Worm (Caenorhabditis elegans): Measurements from ENCODE around the gene K04C2.3.

K04C2.3 gene

DNA sequence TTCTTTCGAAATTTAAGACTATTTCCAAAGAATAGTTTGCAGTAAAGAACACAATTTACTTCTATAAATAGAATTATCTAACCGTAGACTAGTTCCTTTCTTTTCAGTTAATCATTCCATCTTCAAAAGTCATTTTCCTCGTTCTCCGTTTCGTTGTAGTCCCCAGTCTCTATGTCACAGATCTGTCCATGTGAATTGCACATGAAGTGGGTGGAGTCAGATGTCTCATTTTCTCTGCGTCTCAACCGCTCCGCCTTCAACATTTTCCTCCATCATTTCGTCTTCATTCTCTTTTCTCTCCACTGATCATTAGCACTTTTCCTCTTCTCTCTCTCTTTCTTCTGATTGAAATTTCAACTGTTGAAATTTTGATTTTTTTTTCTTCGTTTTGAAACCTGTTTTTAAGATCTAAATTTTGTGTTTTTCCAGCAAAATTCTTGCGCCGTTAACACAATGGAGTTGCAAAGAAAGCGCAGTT, 24.7 kb downstream of the K04C2.3 start, which contains the start of gene T07E3.4 (continued):
- TF ChIP-seq nhr-237 (tag; optimal IDR thresholded peaks at IDR 0.05) (no peak), ztf-11 (tag; optimal IDR thresholded peaks at IDR 0.05) (no peak), ceh-82 (tag; optimal IDR thresholded peaks at IDR 0.05) (no peak), elt-3 (tag; optimal IDR thresholded peaks at IDR 0.05) (no peak), zag-1 (tag; optimal IDR thresholded peaks at IDR 0.05) (no peak)

DNA sequence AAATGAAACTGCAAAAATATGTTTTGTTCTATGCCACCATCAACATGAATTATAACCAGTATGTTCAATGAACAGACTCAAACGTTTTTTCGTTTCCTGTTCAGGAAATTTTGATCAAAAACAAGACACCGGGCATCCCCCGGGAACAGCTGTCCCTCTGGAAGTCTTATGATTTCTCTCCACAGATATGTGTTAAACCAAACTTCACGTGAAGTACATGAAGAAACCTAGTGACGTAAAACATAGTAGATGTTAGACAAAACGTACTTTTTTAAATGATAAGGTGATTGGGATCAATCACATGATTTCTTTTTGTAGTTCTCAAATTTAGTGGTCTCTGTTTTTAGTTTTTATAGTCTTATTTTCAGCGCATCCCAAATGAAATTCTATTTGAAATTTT, 25.6 kb downstream of the K04C2.3 start:
- TF ChIP-seq C34F6.9 (tag; optimal IDR thresholded peaks at IDR 0.05) (peak; percentile 41), crh-2 (tag; optimal IDR thresholded peaks at IDR 0.05) (peak; percentile 67), peb-1 (tag; optimal IDR thresholded peaks at IDR 0.05) (no peak), dmd-4 (tag; optimal IDR thresholded peaks at IDR 0.05) (no peak), nhr-129 (tag; optimal IDR thresholded peaks at IDR 0.05) (peak; percentile 67), F13H6.1 (tag; optimal IDR thresholded peaks at IDR 0.05) (peak; percentile 47), nhr-25 (tag; optimal IDR thresholded peaks at IDR 0.05) (peak; percentile 38), lin-11 (tag; optimal IDR thresholded peaks at IDR 0.05) (no peak), nhr-21 (tag; optimal IDR thresholded peaks at IDR 0.05) (peak; percentile 79), fos-1 (tag; optimal IDR thresholded peaks at IDR 0.05) (no peak), sma-3 (GFP tag; optimal IDR thresholded peaks at IDR 0.05) (peak; percentile 76), ama-1 (optimal IDR thresholded peaks at IDR 0.05) (peak; percentile 20), sma-9 (GFP tag; optimal IDR thresholded peaks at IDR 0.05) (peak; percentile 91), sma-9 (tag; optimal IDR thresholded peaks at IDR 0.05) (no peak), gmeb-1 (tag; optimal IDR thresholded peaks at IDR 0.05) (peak; percentile 57), ceh-16 (tag; optimal IDR thresholded peaks at IDR 0.05) (no peak), lsy-2 (tag; optimal IDR thresholded peaks at IDR 0.05) (peak in 1 of 2 experiments; percentile 68), elt-3 (tag; optimal IDR thresholded peaks at IDR 0.05) (no peak), nhr-237 (tag; optimal IDR thresholded peaks at IDR 0.05) (no peak), mbf-1 (tag; optimal IDR thresholded peaks at IDR 0.05) (no peak), nhr-11 (tag; optimal IDR thresholded peaks at IDR 0.05) (no peak), mab-5 (tag; optimal IDR thresholded peaks at IDR 0.05) (no peak), ceh-82 (tag; optimal IDR thresholded peaks at IDR 0.05) (no peak)

DNA sequence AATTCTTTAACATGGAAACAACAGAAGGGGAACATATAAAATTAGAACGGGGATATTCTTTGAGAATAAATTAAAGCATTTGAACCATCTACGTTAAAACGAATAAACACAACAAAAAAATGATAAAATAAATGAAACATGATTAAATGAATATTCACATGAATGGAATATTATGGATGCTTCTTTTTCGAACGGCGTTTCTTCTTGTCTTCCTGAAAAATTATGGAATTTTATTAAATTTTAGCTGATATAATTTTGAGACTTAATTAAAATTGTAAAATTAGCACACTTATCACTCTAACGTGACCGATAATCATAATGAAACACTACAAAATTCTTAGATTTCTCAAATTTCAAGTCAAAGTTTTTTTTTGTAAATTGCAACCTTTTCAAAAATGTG, 27.7 kb downstream of the K04C2.3 start:
- TF ChIP-seq aly-2 (tag; optimal IDR thresholded peaks at IDR 0.05) (no peak), nhr-21 (tag; optimal IDR thresholded peaks at IDR 0.05) (no peak), nhr-10 (tag; optimal IDR thresholded peaks at IDR 0.05) (no peak), mab-5 (tag; optimal IDR thresholded peaks at IDR 0.05) (no peak), sma-9 (GFP tag; optimal IDR thresholded peaks at IDR 0.05) (no peak), sma-9 (tag; optimal IDR thresholded peaks at IDR 0.05) (no peak)

DNA sequence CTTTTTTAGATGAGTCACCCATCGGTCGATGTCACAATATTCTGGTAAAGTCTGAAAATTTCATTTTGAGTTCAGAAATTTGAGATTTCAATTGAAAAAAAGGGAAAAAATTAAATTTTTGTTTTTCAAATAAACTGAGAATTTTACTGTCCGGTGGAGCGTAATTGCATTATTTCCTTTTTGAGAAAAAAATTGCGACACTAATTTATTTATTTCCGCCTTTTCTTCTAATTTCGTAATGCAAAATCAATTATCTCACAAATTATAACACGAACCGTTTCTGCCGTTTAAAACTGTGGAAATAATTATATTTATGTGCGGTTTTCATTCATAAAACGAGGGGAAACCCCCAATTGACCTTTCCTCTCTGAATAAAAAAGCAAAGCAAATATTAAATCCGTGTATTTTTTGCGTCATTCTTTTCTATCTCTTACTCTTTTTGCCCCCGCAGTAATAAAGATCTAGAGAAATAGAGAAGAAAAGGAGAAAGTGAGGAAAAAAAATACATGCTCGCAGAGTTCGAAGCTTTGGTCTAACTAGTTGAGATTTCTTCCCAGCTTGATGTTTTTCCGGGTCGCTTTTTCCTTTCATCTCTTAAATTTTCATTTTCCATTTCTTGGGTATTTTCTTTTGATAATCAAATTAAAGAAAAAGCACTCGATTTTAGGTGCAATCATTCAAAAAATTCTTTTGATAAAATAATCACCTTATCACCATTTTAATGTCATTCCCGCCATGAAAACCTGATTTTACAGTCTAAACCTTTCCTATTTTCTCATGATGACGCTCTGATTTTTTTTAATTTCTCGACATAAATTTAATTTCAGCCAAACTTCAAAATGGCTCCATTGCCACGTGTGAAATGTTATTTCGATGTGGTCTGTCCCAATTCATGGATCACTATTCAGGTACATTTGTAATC, 30.4 kb downstream of the K04C2.3 start, which contains the start of the genes brc-2 and T07E3.3:
brc-2 (minus strand) TSS at position 51 of the 922 bp plus-strand sequence.
T07E3.3 (plus strand) TSS at position 822 of the 922 bp plus-strand sequence.
- TF ChIP-seq fos-1 (tag; optimal IDR thresholded peaks at IDR 0.05) = peak; percentile 65
- peak; percentile 2 for TF ChIP-seq sma-9 (GFP tag; optimal IDR thresholded peaks at IDR 0.05)
- TF ChIP-seq sma-9 (tag; optimal IDR thresholded peaks at IDR 0.05) = no peak
- TF ChIP-seq nhr-21 (tag; optimal IDR thresholded peaks at IDR 0.05) = no peak
- no peak for TF ChIP-seq ZK546.5 (tag; optimal IDR thresholded peaks at IDR 0.05)
- peak; percentile 13 for TF ChIP-seq unc-55 (GFP tag; optimal IDR thresholded peaks at IDR 0.05)
- TF ChIP-seq nhr-77 (tag; optimal IDR thresholded peaks at IDR 0.05) = no peak
- TF ChIP-seq C34F6.9 (tag; optimal IDR thresholded peaks at IDR 0.05) = peak; percentile 52
- peak; percentile 2 for TF ChIP-seq nhr-129 (tag; optimal IDR thresholded peaks at IDR 0.05)
- TF ChIP-seq elt-3 (tag; optimal IDR thresholded peaks at IDR 0.05) = no peak
- no peak for TF ChIP-seq nhr-11 (tag; optimal IDR thresholded peaks at IDR 0.05)
- TF ChIP-seq lsy-2 (tag; optimal IDR thresholded peaks at IDR 0.05) = peak in 1 of 2 experiments; percentile 11

DNA sequence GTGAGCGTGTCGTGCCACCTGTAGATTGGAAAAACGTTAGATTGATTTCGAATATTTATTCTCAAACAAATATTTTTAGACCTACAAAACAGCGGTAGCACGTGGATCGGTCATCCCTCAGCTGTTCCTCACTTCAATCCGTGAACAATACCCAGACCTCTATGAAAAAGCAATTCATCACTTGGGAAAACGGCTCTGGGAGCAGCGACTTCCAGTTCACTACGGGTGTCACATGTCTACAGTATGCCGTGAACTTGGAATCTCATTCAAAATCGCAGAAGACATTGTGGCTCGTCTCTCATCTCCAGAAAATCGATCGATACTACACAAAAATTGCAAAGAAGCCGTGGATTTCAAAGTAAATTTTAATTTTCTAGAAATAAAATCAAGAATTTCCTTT, 31.6 kb downstream of the K04C2.3 start:
- peak in 1 of 2 experiments; percentile 26 for TF ChIP-seq lsy-2 (tag; optimal IDR thresholded peaks at IDR 0.05)
- TF ChIP-seq nhr-21 (tag; optimal IDR thresholded peaks at IDR 0.05) = no peak

DNA sequence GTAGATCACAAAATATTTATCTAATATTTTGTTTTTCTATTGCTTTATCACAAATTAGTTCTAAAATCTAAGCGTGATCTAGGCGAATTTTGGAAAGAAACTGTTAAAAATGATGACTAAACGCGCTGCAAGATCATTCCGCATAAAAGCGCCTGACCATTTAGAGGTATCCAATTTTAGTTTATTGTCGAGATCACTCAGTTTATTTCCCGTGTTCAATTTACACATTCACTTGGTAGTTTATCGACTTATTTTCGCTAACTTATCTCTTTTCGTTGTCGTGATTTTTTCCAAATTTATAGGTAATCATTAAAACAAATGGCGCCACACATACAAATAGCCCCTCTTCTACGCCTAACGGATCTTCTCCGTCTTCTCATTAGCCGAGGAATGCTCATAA, 33.5 kb downstream of the K04C2.3 start, which contains the start of gene T07E3.2:
T07E3.2 (plus strand) TSS at position 301 of the 400 bp plus-strand sequence.
- TF ChIP-seq R02D3.7 (tag; optimal IDR thresholded peaks at IDR 0.05) = no peak
- TF ChIP-seq skn-1 (tag; optimal IDR thresholded peaks at IDR 0.05) = no peak
- no peak for TF ChIP-seq nhr-6 (tag; optimal IDR thresholded peaks at IDR 0.05)
- no peak for TF ChIP-seq alr-1 (tag; optimal IDR thresholded peaks at IDR 0.05)
- no peak for TF ChIP-seq nhr-237 (tag; optimal IDR thresholded peaks at IDR 0.05)
- no peak for TF ChIP-seq sma-9 (GFP tag; optimal IDR thresholded peaks at IDR 0.05)
- no peak for TF ChIP-seq sma-9 (tag; optimal IDR thresholded peaks at IDR 0.05)
- no peak for TF ChIP-seq unc-39 (tag; optimal IDR thresholded peaks at IDR 0.05)
- TF ChIP-seq ceh-16 (tag; optimal IDR thresholded peaks at IDR 0.05) = no peak
- TF ChIP-seq nhr-25 (tag; optimal IDR thresholded peaks at IDR 0.05) = no peak
- no peak for TF ChIP-seq dmd-4 (tag; optimal IDR thresholded peaks at IDR 0.05)
- no peak for TF ChIP-seq ZK546.5 (tag; optimal IDR thresholded peaks at IDR 0.05)
- TF ChIP-seq Y55F3AM.14 (GFP tag; optimal IDR thresholded peaks at IDR 0.05) = no peak
- no peak for TF ChIP-seq mbf-1 (tag; optimal IDR thresholded peaks at IDR 0.05)
- TF ChIP-seq nhr-10 (tag; optimal IDR thresholded peaks at IDR 0.05) = no peak
- TF ChIP-seq ztf-4 (tag; optimal IDR thresholded peaks at IDR 0.05) = no peak

Measured in whole organism, L2 larva.